Worm (Caenorhabditis elegans) whole organism, early embryonic: ENCODE results near the gene Y116A8C.463.
A peak's percentile ranks its signal among the peaks of the same experiment; 100 is the strongest.
"Not testable (repeated sequence)": the region's sequence is repeated elsewhere in the genome, so short reads cannot be mapped to it uniquely, and the experiment has no call there.

ENCODE experiments used
- B0310.2 ChIP-seq: sonication (generic microtip); optimal IDR thresholded peaks from 2 replicates; lab custom pipeline; 2016; ENCODE audit warnings: mild to moderate bottlenecking, missing genetic modification characterization, missing compliant biosample characterization
- F13C5.2 ChIP-seq: sonication (generic microtip); optimal IDR thresholded peaks from 2 replicates; lab custom pipeline; 2017; ENCODE audit warnings: mild to moderate bottlenecking, missing genetic modification characterization, inconsistent platforms, missing compliant biosample characterization
- aly-1 ChIP-seq: sonication (generic microtip); optimal IDR thresholded peaks from 2 replicates; lab custom pipeline; 2016; ENCODE audit warnings: missing genetic modification characterization, missing compliant biosample characterization
- ama-1 ChIP-seq: fragments of 150-350 bp; optimal IDR thresholded peaks from 2 replicates; lab custom pipeline; 2014
- ceh-13 ChIP-seq: fragments of 200-800 bp; sonication (Bioruptor generic); optimal IDR thresholded peaks from 2 replicates; lab custom pipeline; 2018; ENCODE audit warnings: mild to moderate bottlenecking, missing genetic modification characterization, missing compliant biosample characterization
- ceh-36 ChIP-seq: sonication (generic microtip); optimal IDR thresholded peaks from 2 replicates; lab custom pipeline; 2016; ENCODE audit warnings: missing genetic modification characterization, inconsistent platforms, missing compliant biosample characterization
- ets-7 ChIP-seq: sonication (generic microtip); optimal IDR thresholded peaks from 2 replicates; lab custom pipeline; 2016; ENCODE audit warnings: missing genotype, missing genetic modification characterization, missing compliant biosample characterization
- flt-1 ChIP-seq: fragments of 200-800 bp; sonication (Bioruptor generic); IDR thresholded peaks from 2 replicates; pipeline ENCODE4 v1.3.6; 2022; ENCODE audit warnings: missing genetic modification characterization, missing compliant biosample characterization
- hmbx-1 ChIP-seq: sonication (generic microtip); optimal IDR thresholded peaks from 2 replicates; lab custom pipeline; 2016; ENCODE audit warnings: mild to moderate bottlenecking, missing genetic modification characterization, missing compliant biosample characterization
- hmg-4 ChIP-seq: fragments of 200-800 bp; sonication (Bioruptor generic); optimal IDR thresholded peaks from 2 replicates; lab custom pipeline; 2018; ENCODE audit warnings: mild to moderate bottlenecking, missing genetic modification characterization, missing compliant biosample characterization
- hnd-1 ChIP-seq: sonication (generic microtip); optimal IDR thresholded peaks from 2 replicates; lab custom pipeline; 2016; ENCODE audit warnings: missing genetic modification characterization, missing compliant biosample characterization
- pes-1 ChIP-seq: fragments of 200-800 bp; sonication (Bioruptor generic); IDR thresholded peaks from 2 replicates; pipeline ENCODE4 v1.3.6; 2022; ENCODE audit warnings: missing genetic modification reagents, missing genetic modification characterization, missing compliant biosample characterization
- scrt-1 ChIP-seq: fragments of 200-800 bp; sonication (Bioruptor generic); IDR thresholded peaks from 2 replicates; pipeline ENCODE4 v1.3.6; 2022; ENCODE audit warnings: missing genetic modification characterization, missing compliant biosample characterization
- sea-1 ChIP-seq: fragments of 200-800 bp; sonication (Bioruptor generic); conservative IDR thresholded peaks from 2 replicates; pipeline ENCODE4 v1.3.6; 2022; ENCODE audit warnings: missing genetic modification characterization, missing compliant biosample characterization
- tbx-11 ChIP-seq: fragments of 200-800 bp; sonication (Bioruptor generic); IDR thresholded peaks from 2 replicates; pipeline ENCODE4 v1.3.6; 2022; ENCODE audit warnings: missing genetic modification characterization, missing compliant biosample characterization
- tbx-37 ChIP-seq: fragments of 200-800 bp; sonication (Bioruptor generic); conservative IDR thresholded peaks from 2 replicates; pipeline ENCODE4 v1.3.6; 2022; ENCODE audit warnings: missing genetic modification reagents, missing genetic modification characterization, missing compliant biosample characterization
- tra-4 ChIP-seq: sonication (generic microtip); optimal IDR thresholded peaks from 2 replicates; lab custom pipeline; 2017; ENCODE audit warnings: missing genetic modification characterization, missing compliant biosample characterization

Gene Y116A8C.463

ce11 chrIV:16919212-16919775 lies at the start of gene Y116A8C.463, which contains the start of gene Y116A8C.470:
Y116A8C.463 (plus strand) TSS chrIV:16919725.
Y116A8C.470 (minus strand) TSS chrIV:16919312.
- no peak for TF ChIP-seq tbx-11 (GFP tag; lab: Robert Waterston, UW)
- TF ChIP-seq ceh-36 = no peak
- TF ChIP-seq pes-1 (GFP tag; lab: Robert Waterston, UW) = no peak
- TF ChIP-seq hmbx-1 (tag; lab: Kevin White, UChicago) = no peak
- TF ChIP-seq ceh-13 = no peak
- TF ChIP-seq tbx-37 (GFP tag; lab: Robert Waterston, UW) = no peak
- TF ChIP-seq tra-4 (tag; lab: Kevin White, UChicago) = no peak
- TF ChIP-seq sea-1 (GFP tag; lab: Robert Waterston, UW) = no peak
- no peak for TF ChIP-seq scrt-1 (GFP tag; lab: Robert Waterston, UW)
- TF ChIP-seq F13C5.2 = no peak
- TF ChIP-seq flt-1 = no peak
- TF ChIP-seq hmg-4 (GFP tag; lab: Kevin White, UChicago) = no peak
- TF ChIP-seq ets-7 (tag; lab: Kevin White, UChicago) = no peak
- no peak for TF ChIP-seq ama-1 (lab: Kevin White, UChicago)
- TF ChIP-seq B0310.2 (tag; lab: Kevin White, UChicago) = no peak
- TF ChIP-seq hnd-1 = no peak
- TF ChIP-seq aly-1 (tag; lab: Kevin White, UChicago) = no peak

DNA sequence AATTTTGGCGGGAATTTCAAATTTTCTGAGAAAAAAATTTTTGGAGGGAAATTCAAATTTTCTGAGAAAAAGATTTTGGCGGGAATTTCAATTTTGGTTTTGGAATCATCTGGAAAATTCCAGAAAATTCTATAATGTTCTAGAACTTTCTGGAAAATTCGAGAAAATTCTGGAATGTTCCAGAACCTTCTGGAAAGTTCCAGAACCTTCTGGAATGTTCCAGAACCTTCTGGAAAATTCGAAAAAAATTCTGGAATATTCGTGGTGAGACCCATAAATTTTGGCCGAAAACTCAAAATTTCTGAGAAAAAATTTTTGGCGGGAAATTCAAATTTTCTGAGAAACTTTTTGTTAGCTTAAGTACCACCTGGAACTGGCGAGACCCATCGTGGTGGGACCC lies 37.1 kb upstream of the Y116A8C.463 start:
- TF ChIP-seq pes-1 (GFP tag; lab: Robert Waterston, UW) (peak; percentile 53; the same call in 1 of the 2 replicates), flt-1 (peak; percentile 47; the same call in 1 of the 2 replicates)

DNA sequence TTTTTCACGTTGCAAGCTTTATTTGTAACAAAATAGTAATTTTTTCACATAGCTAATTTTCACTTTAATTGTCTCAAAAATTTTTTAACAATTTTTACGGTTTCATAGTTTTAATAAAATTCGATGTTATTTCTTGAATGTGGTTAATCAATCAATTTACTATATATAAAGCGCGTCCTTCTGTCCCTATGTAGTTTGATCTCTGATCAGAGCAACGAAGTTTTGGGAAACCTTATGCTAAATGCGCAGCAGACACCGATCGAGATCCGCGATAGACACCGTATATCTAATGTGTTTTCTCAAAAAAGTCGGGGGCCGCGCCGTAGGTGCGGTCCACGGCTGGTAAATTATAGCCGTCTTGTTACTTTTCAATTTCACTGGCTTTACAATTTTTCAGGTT lies 30.9 kb upstream of the Y116A8C.463 start:
- no peak for TF ChIP-seq ceh-13

DNA sequence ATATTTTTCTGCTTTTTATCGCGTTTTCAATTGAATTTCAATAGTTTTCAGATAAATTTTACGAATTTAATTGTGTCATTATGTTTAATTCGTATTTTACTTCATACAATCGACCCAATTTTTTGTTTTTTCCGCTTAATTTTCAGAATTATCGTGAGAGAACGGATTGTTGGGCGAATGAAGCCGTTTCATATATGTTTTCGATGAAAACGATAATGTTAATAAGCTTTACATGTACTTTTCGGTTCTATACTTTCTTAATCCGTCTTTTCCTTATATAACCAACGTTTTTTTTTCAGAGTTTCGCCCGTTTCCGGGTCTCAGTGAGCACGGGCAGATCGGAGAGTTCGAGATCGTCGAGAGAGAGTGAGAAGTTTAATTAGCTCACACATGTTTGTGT lies 24.2 kb upstream of the Y116A8C.463 start, which contains the start of gene T06A10.2:
TSS of gene T06A10.2 (plus strand) at position 301 of the 400 bp plus-strand sequence.
- TF ChIP-seq ceh-36; sea-1 (GFP tag; lab: Robert Waterston, UW); F13C5.2: not testable (repeated sequence)

DNA sequence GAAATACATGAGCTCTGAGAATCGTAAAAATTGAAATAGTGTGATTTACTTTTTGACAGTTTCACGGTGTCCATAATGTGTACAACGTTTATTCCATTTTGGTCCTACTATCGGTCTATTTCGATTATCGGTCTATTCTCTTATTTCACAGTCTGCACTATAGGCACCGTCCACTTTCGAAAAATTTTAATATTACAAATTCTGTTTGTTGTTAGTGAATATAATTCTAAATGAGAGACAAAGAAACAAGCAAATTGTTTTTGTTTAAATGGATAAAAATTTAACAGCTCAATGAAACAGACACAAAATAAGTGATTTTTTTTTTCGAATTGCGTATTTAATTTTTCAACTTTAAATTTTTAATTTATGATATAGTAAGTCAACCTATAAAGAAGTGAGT lies 21.3 kb upstream of the Y116A8C.463 start:
- no peak for TF ChIP-seq hmbx-1 (tag; lab: Kevin White, UChicago)
- no peak for TF ChIP-seq ceh-13
- no peak for TF ChIP-seq ama-1 (lab: Kevin White, UChicago)
- TF ChIP-seq hmg-4 (GFP tag; lab: Kevin White, UChicago) = no peak
- TF ChIP-seq sea-1 (GFP tag; lab: Robert Waterston, UW) = no peak
- no peak for TF ChIP-seq aly-1 (tag; lab: Kevin White, UChicago)
- no peak for TF ChIP-seq pes-1 (GFP tag; lab: Robert Waterston, UW)
- no peak for TF ChIP-seq tra-4 (tag; lab: Kevin White, UChicago)
- no peak for TF ChIP-seq B0310.2 (tag; lab: Kevin White, UChicago)

DNA sequence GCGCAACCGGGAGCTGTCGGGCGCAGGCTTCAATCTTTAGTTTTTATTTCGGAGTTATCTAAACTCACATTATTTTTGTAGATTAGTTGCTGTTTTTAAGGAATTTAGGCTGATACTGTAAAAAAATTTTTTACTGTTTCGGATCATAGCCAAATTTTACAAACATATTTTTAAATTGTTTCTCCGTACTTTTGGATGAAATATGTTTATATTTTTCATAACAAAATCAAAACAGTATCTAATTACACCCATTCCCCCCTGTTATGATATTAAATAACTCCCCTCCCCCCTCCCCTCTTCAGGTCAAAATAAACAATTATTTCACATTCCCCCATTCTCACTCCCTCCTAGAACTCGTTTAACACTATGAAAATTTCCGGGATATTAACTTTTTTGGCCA lies 3.8 kb upstream of the Y116A8C.463 start, which contains the start of gene Y116A8C.3:
TSS of gene Y116A8C.3 (plus strand) at position 301 of the 400 bp plus-strand sequence.
- TF ChIP-seq tbx-37 (GFP tag; lab: Robert Waterston, UW) (no peak), ceh-13 (no peak), hmbx-1 (tag; lab: Kevin White, UChicago) (no peak), tra-4 (tag; lab: Kevin White, UChicago) (no peak), ceh-36 (no peak), scrt-1 (GFP tag; lab: Robert Waterston, UW) (no peak), ets-7 (tag; lab: Kevin White, UChicago) (no peak), hmg-4 (GFP tag; lab: Kevin White, UChicago) (no peak)

ce11 chrIV:16917831-16918429 lies 1.6 kb upstream of the Y116A8C.463 start, which contains the start of the genes Y116A8C.469 and Y116A8C.468:
Y116A8C.469 (minus strand) TSS chrIV:16917931.
Y116A8C.468 (plus strand) TSS chrIV:16918379.
- TF ChIP-seq aly-1 (tag; lab: Kevin White, UChicago) = no peak

DNA sequence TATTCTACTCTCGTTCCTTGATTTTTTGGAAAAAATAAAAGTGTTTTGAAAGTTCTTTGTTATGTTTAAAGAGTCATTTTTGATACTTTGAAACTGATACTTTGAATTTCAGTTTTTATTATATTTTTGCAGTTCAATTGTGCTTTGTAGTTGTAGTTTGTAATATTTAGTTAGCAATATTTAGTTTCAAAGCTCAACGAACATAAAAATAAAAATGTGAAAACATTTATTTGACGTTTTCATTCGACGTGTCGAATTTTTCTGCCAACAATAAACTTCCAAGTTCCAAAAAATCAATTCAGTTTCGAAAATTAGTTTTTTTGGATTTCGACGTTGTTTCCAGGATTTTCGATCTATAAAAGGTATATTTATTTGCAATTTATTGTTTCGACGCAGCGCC lies 516 bp downstream of the Y116A8C.463 start, which contains the start of gene nep-23:
TSS of gene nep-23 (plus strand) at position 301 of the 400 bp plus-strand sequence.
- no peak for TF ChIP-seq tbx-37 (GFP tag; lab: Robert Waterston, UW)
- no peak for TF ChIP-seq ceh-13
- TF ChIP-seq scrt-1 (GFP tag; lab: Robert Waterston, UW) = no peak
- TF ChIP-seq B0310.2 (tag; lab: Kevin White, UChicago) = no peak
- TF ChIP-seq tbx-11 (GFP tag; lab: Robert Waterston, UW) = no peak
- TF ChIP-seq sea-1 (GFP tag; lab: Robert Waterston, UW) = no peak
- TF ChIP-seq F13C5.2 = no peak

ce11 chrIV:16921999-16922398 lies 2.5 kb downstream of the Y116A8C.463 start:
- TF ChIP-seq hnd-1 = no peak
